Worm (Caenorhabditis elegans): ENCODE data around the gene prcc-1.

DNA sequence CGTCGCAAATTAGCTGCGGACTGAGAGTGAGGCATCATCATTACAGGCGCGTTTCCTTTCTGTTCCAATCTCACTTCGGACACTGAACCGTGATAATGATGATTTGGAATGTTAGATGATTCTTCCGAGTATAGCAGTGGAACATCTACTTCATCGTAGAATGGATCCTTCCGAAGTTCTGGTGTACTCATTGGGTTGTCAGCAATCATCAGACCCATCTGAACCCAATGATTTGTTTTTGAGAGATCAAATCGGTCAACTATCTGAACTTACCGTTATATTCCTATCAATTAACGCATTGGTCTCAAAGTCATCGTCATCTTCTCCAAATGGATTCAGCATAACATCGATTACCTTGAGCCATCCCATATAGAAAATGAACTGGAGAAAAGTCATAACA lies 14.8 kb upstream of the prcc-1 start:
- TF ChIP-seq tbx-2 (tag; optimal IDR thresholded peaks at IDR 0.05) = no peak
- TF ChIP-seq elt-4 (tag; optimal IDR thresholded peaks at IDR 0.05) = no peak
- TF ChIP-seq pros-1 (tag; optimal IDR thresholded peaks at IDR 0.05) = no peak
- no peak for TF ChIP-seq lin-11 (tag; optimal IDR thresholded peaks at IDR 0.05)
- no peak for TF ChIP-seq tbx-7 (tag; optimal IDR thresholded peaks at IDR 0.05)
- no peak for TF ChIP-seq madf-2 (tag; optimal IDR thresholded peaks at IDR 0.05)
- TF ChIP-seq ama-1 (optimal IDR thresholded peaks at IDR 0.05) = no peak
- TF ChIP-seq ceh-9 (tag; optimal IDR thresholded peaks at IDR 0.05) = no peak
